Worm (Caenorhabditis elegans) whole organism, mixed stage, embryonic: Measurements from ENCODE around the gene T04A8.13.

ENCODE experiments used
- M03D4.4 ChIP-seq: sonication (generic microtip); optimal IDR thresholded peaks from 2 replicates; lab custom pipeline; 2017; ENCODE audit warnings: mild to moderate bottlenecking, missing genetic modification characterization, missing compliant biosample characterization
- bed-3 ChIP-seq: fragments of 200-800 bp; sonication (Bioruptor generic); optimal IDR thresholded peaks from 3 replicates; lab custom pipeline; 2018; ENCODE audit warnings: mild to moderate bottlenecking, missing genetic modification characterization, moderate library complexity, missing compliant biosample characterization
- blmp-1 ChIP-seq: fragments of 150-350 bp; optimal IDR thresholded peaks from 2 replicates; lab custom pipeline; 2014; ENCODE audit warnings: missing biosample characterization, missing genetic modification characterization
- ceh-39 ChIP-seq: fragments of 150-350 bp; optimal IDR thresholded peaks from 2 replicates; lab custom pipeline; 2014; ENCODE audit warnings: missing biosample characterization, missing genetic modification characterization
- ceh-43 ChIP-seq: fragments of 200-800 bp; sonication (Bioruptor generic); optimal IDR thresholded peaks from 2 replicates; lab custom pipeline; 2018; ENCODE audit warnings: mild to moderate bottlenecking, missing genetic modification characterization, moderate library complexity, missing compliant biosample characterization
- ces-1 ChIP-seq: fragments of 150-350 bp; optimal IDR thresholded peaks from 2 replicates; lab custom pipeline; 2014; ENCODE audit warnings: missing biosample characterization, missing genetic modification reagents, missing genetic modification characterization
- cnd-1 ChIP-seq: fragments of 200-800 bp; sonication (Bioruptor generic); optimal IDR thresholded peaks from 2 replicates; lab custom pipeline; 2018; ENCODE audit warnings: mild to moderate bottlenecking, missing genetic modification characterization, missing compliant biosample characterization
- drap-1 ChIP-seq: fragments of 200-800 bp; sonication (Bioruptor generic); optimal IDR thresholded peaks from 3 replicates; lab custom pipeline; 2018; ENCODE audit warnings: mild to moderate bottlenecking, missing genetic modification characterization, missing compliant biosample characterization
- elt-1 ChIP-seq: sonication (generic microtip); optimal IDR thresholded peaks from 2 replicates; lab custom pipeline; 2017; ENCODE audit warnings: missing genetic modification characterization, mild to moderate bottlenecking, missing compliant biosample characterization, antibody characterized with exemption, moderate library complexity, borderline replicate concordance; ENCODE audit not compliant: insufficient read depth
- elt-3 ChIP-seq: fragments of 150-350 bp; optimal IDR thresholded peaks from 2 replicates; lab custom pipeline; 2014; ENCODE audit warnings: missing biosample characterization, missing genetic modification characterization
- ham-2 ChIP-seq: fragments of 200-800 bp; sonication (Bioruptor generic); optimal IDR thresholded peaks from 2 replicates; lab custom pipeline; 2018; ENCODE audit warnings: mild to moderate bottlenecking, missing genetic modification characterization, missing compliant biosample characterization
- hlh-1 ChIP-seq: fragments of 150-350 bp; optimal IDR thresholded peaks from 2 replicates; lab custom pipeline; 2014; ENCODE audit warnings: missing biosample characterization, missing genetic modification reagents, missing genetic modification characterization
- lin-32 ChIP-seq: fragments of 200-800 bp; sonication (Bioruptor generic); optimal IDR thresholded peaks from 2 replicates; lab custom pipeline; 2018; ENCODE audit warnings: mild to moderate bottlenecking, missing genetic modification characterization, missing compliant biosample characterization
- lsy-2 ChIP-seq: fragments of 150-350 bp; optimal IDR thresholded peaks from 2 replicates; lab custom pipeline; 2014; ENCODE audit warnings: missing biosample characterization, missing genetic modification characterization
- mab-5 ChIP-seq: fragments of 150-350 bp; optimal IDR thresholded peaks from 2 replicates; lab custom pipeline; 2014; ENCODE audit warnings: missing biosample characterization, missing genetic modification characterization
- mep-1 ChIP-seq: fragments of 150-350 bp; optimal IDR thresholded peaks from 2 replicates; lab custom pipeline; 2017; ENCODE audit warnings: missing biosample characterization, missing genetic modification reagents, missing genetic modification characterization, inconsistent platforms
- mls-2 ChIP-seq: sonication (generic microtip); optimal IDR thresholded peaks from 2 replicates; lab custom pipeline; 2016; ENCODE audit warnings: mild to moderate bottlenecking, missing genetic modification characterization, moderate library complexity, missing compliant biosample characterization
- nhr-12 ChIP-seq: fragments of 150-350 bp; optimal IDR thresholded peaks from 2 replicates; lab custom pipeline; 2014; ENCODE audit warnings: missing biosample characterization, missing genetic modification characterization
- nhr-2 ChIP-seq: fragments of 150-350 bp; optimal IDR thresholded peaks from 2 replicates; lab custom pipeline; 2014; ENCODE audit warnings: missing biosample characterization, missing genetic modification characterization
- nhr-237 ChIP-seq: fragments of 150-350 bp; optimal IDR thresholded peaks from 2 replicates; lab custom pipeline; 2014; ENCODE audit warnings: missing biosample characterization, missing genetic modification characterization
- nhr-28 ChIP-seq: fragments of 150-350 bp; optimal IDR thresholded peaks from 2 replicates; lab custom pipeline; 2014; ENCODE audit warnings: missing biosample characterization, missing genetic modification characterization
- nhr-76 ChIP-seq: sonication (generic microtip); optimal IDR thresholded peaks from 2 replicates; lab custom pipeline; 2017; ENCODE audit warnings: missing biosample characterization, missing genetic modification characterization
- pha-4 ChIP-seq: fragments of 150-350 bp; optimal IDR thresholded peaks from 2 replicates; lab custom pipeline; 2018; ENCODE audit warnings: missing biosample characterization, missing genetic modification reagents, missing genetic modification characterization
- snpc-4 ChIP-seq: fragments of 150-350 bp; optimal IDR thresholded peaks from 2 replicates; lab custom pipeline; 2014; ENCODE audit warnings: missing biosample characterization, missing genetic modification characterization
- tbx-8 ChIP-seq: fragments of 200-800 bp; sonication (Bioruptor generic); optimal IDR thresholded peaks from 2 replicates; lab custom pipeline; 2018; ENCODE audit warnings: mild to moderate bottlenecking, missing genetic modification characterization, moderate library complexity, missing compliant biosample characterization
- unc-120 ChIP-seq: sonication (generic microtip); optimal IDR thresholded peaks from 2 replicates; lab custom pipeline; 2017; ENCODE audit warnings: missing genetic modification characterization, missing compliant biosample characterization; ENCODE audit not compliant: poor library complexity, severe bottlenecking
- unc-39 ChIP-seq: fragments of 150-350 bp; optimal IDR thresholded peaks from 2 replicates; lab custom pipeline; 2014; ENCODE audit warnings: missing biosample characterization, missing genetic modification characterization
- unc-62 ChIP-seq: fragments of 150-350 bp; optimal IDR thresholded peaks from 2 replicates; lab custom pipeline; 2014; ENCODE audit warnings: missing biosample characterization, missing genetic modification reagents, missing genetic modification characterization
- zip-8 ChIP-seq: fragments of 150-350 bp; optimal IDR thresholded peaks from 2 replicates; lab custom pipeline; 2014; ENCODE audit warnings: missing biosample characterization, missing genetic modification characterization
- ztf-11 ChIP-seq: fragments of 150-350 bp; optimal IDR thresholded peaks from 2 replicates; lab custom pipeline; 2014; ENCODE audit warnings: missing biosample characterization, missing genetic modification characterization

The T04A8.13 gene

ce11 chrIII:4695057-4695456 is 11.7 kb upstream of the T04A8.13 start, which contains the start of gene T04A8.7:
Gene T04A8.7 (plus strand): TSS chrIII:4695357.
- TF ChIP-seq unc-62 (GFP tag; lab: Kevin White, UChicago) (no peak), unc-39 (no peak), nhr-12 (tag; lab: Kevin White, UChicago) (no peak), elt-1 (no peak), ztf-11 (tag; lab: Kevin White, UChicago) (no peak), bed-3 (GFP tag; lab: Kevin White, UChicago) (no peak), blmp-1 (tag; lab: Kevin White, UChicago) (no peak), lin-32 (GFP tag; lab: Kevin White, UChicago) (no peak), ceh-39 (tag; lab: Kevin White, UChicago) (no peak), ces-1 (GFP tag; lab: Kevin White, UChicago) (no peak), hlh-1 (tag; lab: Kevin White, UChicago) (no peak), nhr-2 (tag; lab: Kevin White, UChicago) (no peak), pha-4 (tag; lab: Kevin White, UChicago) (no peak), mab-5 (no peak), nhr-28 (tag; lab: Kevin White, UChicago) (no peak), mep-1 (tag; lab: Kevin White, UChicago) (no peak), zip-8 (no peak), M03D4.4 (tag; lab: Kevin White, UChicago) (no peak), drap-1 (GFP tag; lab: Kevin White, UChicago) (no peak)

ce11 chrIII:4696903-4697302 is 9.9 kb upstream of the T04A8.13 start:
- no peak for TF ChIP-seq M03D4.4 (tag; lab: Kevin White, UChicago)
- no peak for TF ChIP-seq ham-2 (GFP tag; lab: Kevin White, UChicago)
- TF ChIP-seq snpc-4 (tag; lab: Kevin White, UChicago): no peak
- no peak for TF ChIP-seq ceh-43 (GFP tag; lab: Kevin White, UChicago)
- TF ChIP-seq nhr-237 (tag; lab: Kevin White, UChicago): no peak
- no peak for TF ChIP-seq drap-1 (GFP tag; lab: Kevin White, UChicago)
- no peak for TF ChIP-seq lsy-2
- no peak for TF ChIP-seq nhr-76 (tag; lab: Kevin White, UChicago)
- TF ChIP-seq, all 35 proteins: peak for 0

- TF ChIP-seq nhr-2 (tag; lab: Kevin White, UChicago): no peak
- no peak for TF ChIP-seq mab-5
- no peak for TF ChIP-seq hlh-1 (tag; lab: Kevin White, UChicago)
- TF ChIP-seq ces-1 (GFP tag; lab: Kevin White, UChicago): no peak
- no peak for TF ChIP-seq nhr-237 (tag; lab: Kevin White, UChicago)
- TF ChIP-seq unc-39: no peak
- no peak for TF ChIP-seq zip-8
- TF ChIP-seq unc-62 (GFP tag; lab: Kevin White, UChicago): no peak
- TF ChIP-seq mls-2 (tag; lab: Kevin White, UChicago): no peak
Measured at ce11 chrIII:4697819-4698218, 9.0 kb upstream of the T04A8.13 start, which contains the start of gene dnj-18. Gene dnj-18 (plus strand): TSS chrIII:4698119.

ce11 chrIII:4699922-4700321 is 6.9 kb upstream of the T04A8.13 start, which contains the start of gene sel-13:
Gene sel-13 (minus strand): TSS chrIII:4700224.
- TF ChIP-seq elt-1 (no peak), unc-62 (GFP tag; lab: Kevin White, UChicago) (no peak), tbx-8 (GFP tag; lab: Kevin White, UChicago) (no peak), ceh-43 (GFP tag; lab: Kevin White, UChicago) (no peak), elt-3 (tag; lab: Kevin White, UChicago) (no peak), mep-1 (tag; lab: Kevin White, UChicago) (no peak), nhr-2 (tag; lab: Kevin White, UChicago) (no peak), nhr-237 (tag; lab: Kevin White, UChicago) (no peak), cnd-1 (no peak), nhr-12 (tag; lab: Kevin White, UChicago) (no peak), ham-2 (GFP tag; lab: Kevin White, UChicago) (no peak)

- TF ChIP-seq ceh-39 (tag; lab: Kevin White, UChicago) (no peak), unc-120 (tag; lab: Kevin White, UChicago) (no peak), tbx-8 (GFP tag; lab: Kevin White, UChicago) (no peak)
Measured at ce11 chrIII:4703932-4704454, 2.8 kb upstream of the T04A8.13 start, which contains the start of the genes clp-2 and mrpl-16. Gene clp-2 (minus strand): TSS chrIII:4704025. Gene mrpl-16 (plus strand): TSS chrIII:4704404.
